Fruit fly (Drosophila melanogaster) whole organism, embryonic: Measurements from ENCODE around the gene Cow.

Experiments used
- Aef1 ChIP-seq: fragments of 200-800 bp; sonication (Bioruptor generic); IDR thresholded peaks from 3 replicates; pipeline ENCODE4 v1.3.6; 2022; ENCODE audit warnings: missing biosample characterization, missing genetic modification characterization
- CG13424 ChIP-seq: fragments of 200-800 bp; sonication (Bioruptor generic); optimal IDR thresholded peaks from 2 replicates; lab custom pipeline; 2019; ENCODE audit warnings: missing biosample characterization, mild to moderate bottlenecking, missing genetic modification characterization, moderate library complexity
- CG2712 ChIP-seq: fragments of 200-800 bp; optimal IDR thresholded peaks from 3 replicates; lab custom pipeline; 2019; ENCODE audit warnings: missing biosample characterization, mild to moderate bottlenecking, missing genetic modification characterization, moderate library complexity
- CG33213 ChIP-seq: fragments of 200-800 bp; sonication (Bioruptor generic); optimal IDR thresholded peaks from 3 replicates; lab custom pipeline; 2016; ENCODE audit warnings: missing biosample characterization, missing genetic modification characterization
- CG6689 ChIP-seq: fragments of 200-800 bp; sonication (Bioruptor generic); IDR thresholded peaks from 2 replicates; pipeline ENCODE4 v1.3.6; 2022; ENCODE audit warnings: missing biosample characterization, missing genetic modification characterization
- CG9215 ChIP-seq: fragments of 200-800 bp; sonication (Bioruptor generic); IDR thresholded peaks from 2 replicates; pipeline ENCODE4 v1.3.6; 2022; ENCODE audit warnings: missing biosample characterization, missing genetic modification characterization
- Dbx ChIP-seq: fragments of 200-800 bp; sonication (Bioruptor generic); IDR thresholded peaks from 3 replicates; pipeline ENCODE4 v1.3.6; 2022; ENCODE audit warnings: missing biosample characterization, missing genetic modification characterization
- ERR ChIP-seq: fragments of 200-800 bp; sonication (Bioruptor generic); optimal IDR thresholded peaks from 2 replicates; lab custom pipeline; 2016; ENCODE audit warnings: missing biosample characterization, missing genetic modification characterization
- Fer3 ChIP-seq: fragments of 200-800 bp; sonication (Bioruptor generic); optimal IDR thresholded peaks from 2 replicates; lab custom pipeline; 2018; ENCODE audit warnings: missing biosample characterization, mild to moderate bottlenecking, missing genetic modification characterization, moderate library complexity
- NC2α ChIP-seq: fragments of 200-800 bp; sonication (Bioruptor generic); optimal IDR thresholded peaks from 2 replicates; lab custom pipeline; 2016; ENCODE audit warnings: missing biosample characterization, missing genetic modification characterization
- Nf-YB ChIP-seq: fragments of 200-800 bp; sonication (Bioruptor generic); optimal IDR thresholded peaks from 3 replicates; lab custom pipeline; 2019; ENCODE audit warnings: missing biosample characterization, mild to moderate bottlenecking, missing genetic modification characterization, moderate library complexity
- Pdp1 ChIP-seq, 2 experiments: fragments of 200-800 bp; sonication (Bioruptor generic); optimal IDR thresholded peaks; 3 replicates each; lab custom pipeline; 2016; ENCODE audit warnings: missing biosample characterization in 2 of 2, missing genetic modification characterization in 2 of 2, mild to moderate bottlenecking in 1 of 2, moderate library complexity in 1 of 2
- TFAM ChIP-seq: fragments of 200-800 bp; sonication (Bioruptor generic); optimal IDR thresholded peaks from 2 replicates; lab custom pipeline; 2017; ENCODE audit warnings: missing biosample characterization, missing genetic modification characterization, inconsistent platforms
- ap ChIP-seq: fragments of 200-800 bp; sonication (Bioruptor generic); IDR thresholded peaks from 2 replicates; pipeline ENCODE4 v1.3.6; 2022; ENCODE audit warnings: missing biosample characterization, missing genetic modification characterization
- crp ChIP-seq, 2 experiments: fragments of 200-800 bp; sonication (Bioruptor generic); optimal IDR thresholded peaks; 2 replicates in 1 of 2; 3 replicates in 1 of 2; lab custom pipeline; 2017; ENCODE audit warnings: missing biosample characterization in 2 of 2, missing genetic modification characterization in 2 of 2, mild to moderate bottlenecking in 1 of 2, moderate library complexity in 1 of 2
- eyg ChIP-seq: fragments of 200-800 bp; sonication (Bioruptor generic); optimal IDR thresholded peaks from 3 replicates; lab custom pipeline; 2016; ENCODE audit warnings: missing biosample characterization, missing genetic modification characterization
- gro ChIP-seq: fragments of 200-800 bp; sonication (Bioruptor generic); optimal IDR thresholded peaks from 2 replicates; lab custom pipeline; 2016; ENCODE audit warnings: missing biosample characterization, missing genetic modification characterization
- lola ChIP-seq, 3 experiments: fragments of >200 bp in 2 of 3; fragments of 200-800 bp in 1 of 3; sonication (Bioruptor generic) in 1 of 3; optimal IDR thresholded peaks; 2 replicates each; lab custom pipeline; 2017 to 2019; ENCODE audit warnings: missing biosample characterization in 3 of 3, missing genetic modification characterization in 3 of 3, mild to moderate bottlenecking in 1 of 3, moderate library complexity in 1 of 3
- psq ChIP-seq: fragments of 200-800 bp; sonication (Bioruptor generic); optimal IDR thresholded peaks from 2 replicates; lab custom pipeline; 2017; ENCODE audit warnings: missing biosample characterization, missing genetic modification characterization
- twi ChIP-seq: fragments of 200-800 bp; optimal IDR thresholded peaks from 2 replicates; lab custom pipeline; 2019; ENCODE audit warnings: missing biosample characterization, mild to moderate bottlenecking, missing genetic modification characterization, moderate library complexity

The Cow gene

DNA sequence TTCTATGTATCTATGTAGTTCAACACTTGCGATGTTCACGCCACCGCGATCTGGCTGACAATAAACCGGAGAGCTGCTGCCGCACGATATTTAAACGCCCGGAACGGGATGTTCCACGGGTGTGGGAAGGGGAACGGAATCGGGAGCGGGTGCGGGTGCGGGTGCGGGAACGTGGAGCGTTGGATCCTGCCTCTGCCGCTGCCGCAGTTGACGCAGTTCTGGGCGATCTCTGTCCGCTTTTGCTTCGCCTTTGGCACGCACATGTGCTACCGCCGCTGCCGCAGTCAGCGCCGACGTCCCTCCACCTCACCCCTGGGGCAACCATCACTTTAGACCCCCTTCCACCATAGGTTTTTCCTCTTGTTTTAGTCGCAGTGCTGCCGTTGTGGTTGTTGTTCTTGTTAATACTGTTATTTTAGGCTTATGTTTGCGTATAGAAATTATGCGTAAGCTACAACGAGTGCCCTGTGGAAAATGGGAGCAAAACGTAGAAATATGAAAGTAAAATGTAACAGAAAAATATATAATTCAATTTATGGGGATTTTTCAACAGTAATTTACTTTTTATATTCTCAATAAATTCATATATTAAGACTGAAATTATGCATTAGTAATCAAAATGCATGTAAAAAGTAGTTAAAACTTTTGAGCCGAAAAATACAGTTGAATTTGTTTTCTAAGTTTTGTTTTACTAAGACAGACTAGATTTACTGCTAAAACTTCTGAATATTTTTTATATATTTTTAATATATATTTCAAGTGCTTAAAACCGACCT lies 85.7 kb downstream of the Cow start, which contains the start of gene lmd (continued):
- TF ChIP-seq CG13424 (tag; lab: Kevin White, UChicago) (no peak), ap (no peak), CG33213 (no peak), lola (GFP tag; optimal IDR thresholded peaks at IDR 0.05; lab: Kevin White, UChicago) (peak in 1 of 3 experiments; percentile 26), CG6689 (GFP tag; lab: Robert Waterston, UW) (no peak), Nf-YB (GFP tag; lab: Kevin White, UChicago) (no peak), gro (no peak), TFAM (GFP tag; lab: Kevin White, UChicago) (no peak), CG9215 (GFP tag; lab: Robert Waterston, UW) (no peak), Fer3 (no peak), eyg (GFP tag; lab: Kevin White, UChicago) (no peak), Pdp1 (GFP tag; optimal IDR thresholded peaks at IDR 0.05; lab: Kevin White, UChicago) (no peak), crp (GFP tag; optimal IDR thresholded peaks at IDR 0.05; lab: Kevin White, UChicago) (no peak), CG2712 (tag; lab: Kevin White, UChicago) (peak; percentile 27), ERR (GFP tag; lab: Kevin White, UChicago) (no peak), twi (tag; lab: Kevin White, UChicago) (peak; percentile 70), Aef1 (GFP tag; lab: Robert Waterston, UW) (no peak), psq (no peak), Dbx (GFP tag; lab: Robert Waterston, UW) (no peak), NC2α (GFP tag; lab: Kevin White, UChicago) (no peak)
- TF ChIP-seq, all 482 proteins: peak for 21
